Worm (Caenorhabditis elegans): Measurements from ENCODE around the gene nhr-247.

DNA sequence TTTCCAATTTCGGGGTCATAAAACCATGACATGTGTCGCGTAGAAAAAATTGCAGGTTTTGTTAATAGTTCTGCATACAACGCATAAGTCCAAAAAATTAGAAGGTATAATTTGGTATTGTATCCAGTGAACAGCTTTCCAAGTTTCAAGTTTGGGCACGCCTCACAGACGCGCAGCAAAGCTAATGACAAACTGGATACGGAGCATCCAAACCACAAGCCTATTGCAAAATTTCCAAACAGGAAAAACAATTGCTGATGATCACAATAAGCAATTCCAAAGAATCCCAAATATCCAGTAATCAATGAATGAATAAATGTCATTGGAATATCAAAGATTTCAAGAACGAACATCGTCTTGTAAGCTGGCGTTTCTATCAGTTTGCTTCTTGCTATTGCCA is 9.3 kb upstream of the nhr-247 start:
- no peak for TF ChIP-seq zfp-2 (tag; optimal IDR thresholded peaks at IDR 0.05)
- TF ChIP-seq unc-39 (tag; optimal IDR thresholded peaks at IDR 0.05), result no peak
